Worm (Caenorhabditis elegans) whole organism, mixed stage, embryonic: Measurements from ENCODE around the gene lelo-4.
A peak's percentile ranks its signal among the peaks of the same experiment; 100 is the strongest.

Source experiments
- bed-3 ChIP-seq: fragments of 200-800 bp; sonication (Bioruptor generic); optimal IDR thresholded peaks from 3 replicates; lab custom pipeline; 2018; ENCODE audit warnings: mild to moderate bottlenecking, missing genetic modification characterization, moderate library complexity, missing compliant biosample characterization
- blmp-1 ChIP-seq: fragments of 150-350 bp; optimal IDR thresholded peaks from 2 replicates; lab custom pipeline; 2014; ENCODE audit warnings: missing biosample characterization, missing genetic modification characterization
- ceh-39 ChIP-seq: fragments of 150-350 bp; optimal IDR thresholded peaks from 2 replicates; lab custom pipeline; 2014; ENCODE audit warnings: missing biosample characterization, missing genetic modification characterization
- ceh-43 ChIP-seq: fragments of 200-800 bp; sonication (Bioruptor generic); optimal IDR thresholded peaks from 2 replicates; lab custom pipeline; 2018; ENCODE audit warnings: mild to moderate bottlenecking, missing genetic modification characterization, moderate library complexity, missing compliant biosample characterization
- ceh-83 ChIP-seq: fragments of 200-800 bp; sonication (Bioruptor generic); optimal IDR thresholded peaks from 2 replicates; lab custom pipeline; 2018; ENCODE audit warnings: mild to moderate bottlenecking, missing genetic modification characterization, missing compliant biosample characterization
- ces-1 ChIP-seq: fragments of 150-350 bp; optimal IDR thresholded peaks from 2 replicates; lab custom pipeline; 2014; ENCODE audit warnings: missing biosample characterization, missing genetic modification reagents, missing genetic modification characterization
- elt-1 ChIP-seq: sonication (generic microtip); optimal IDR thresholded peaks from 2 replicates; lab custom pipeline; 2017; ENCODE audit warnings: missing genetic modification characterization, mild to moderate bottlenecking, missing compliant biosample characterization, antibody characterized with exemption, moderate library complexity, borderline replicate concordance; ENCODE audit not compliant: insufficient read depth
- flh-1 ChIP-seq: fragments of 200-800 bp; sonication (Bioruptor generic); optimal IDR thresholded peaks from 2 replicates; lab custom pipeline; 2018; ENCODE audit warnings: mild to moderate bottlenecking, missing genetic modification characterization, moderate library complexity, missing compliant biosample characterization
- hlh-1 ChIP-seq: fragments of 150-350 bp; optimal IDR thresholded peaks from 2 replicates; lab custom pipeline; 2014; ENCODE audit warnings: missing biosample characterization, missing genetic modification reagents, missing genetic modification characterization
- lin-32 ChIP-seq: fragments of 200-800 bp; sonication (Bioruptor generic); optimal IDR thresholded peaks from 2 replicates; lab custom pipeline; 2018; ENCODE audit warnings: mild to moderate bottlenecking, missing genetic modification characterization, missing compliant biosample characterization
- lsy-2 ChIP-seq: fragments of 150-350 bp; optimal IDR thresholded peaks from 2 replicates; lab custom pipeline; 2014; ENCODE audit warnings: missing biosample characterization, missing genetic modification characterization
- mab-5 ChIP-seq: fragments of 150-350 bp; optimal IDR thresholded peaks from 2 replicates; lab custom pipeline; 2014; ENCODE audit warnings: missing biosample characterization, missing genetic modification characterization
- mep-1 ChIP-seq: fragments of 150-350 bp; optimal IDR thresholded peaks from 2 replicates; lab custom pipeline; 2017; ENCODE audit warnings: missing biosample characterization, missing genetic modification reagents, missing genetic modification characterization, inconsistent platforms
- mls-2 ChIP-seq: sonication (generic microtip); optimal IDR thresholded peaks from 2 replicates; lab custom pipeline; 2016; ENCODE audit warnings: mild to moderate bottlenecking, missing genetic modification characterization, moderate library complexity, missing compliant biosample characterization
- nhr-2 ChIP-seq: fragments of 150-350 bp; optimal IDR thresholded peaks from 2 replicates; lab custom pipeline; 2014; ENCODE audit warnings: missing biosample characterization, missing genetic modification characterization
- nhr-237 ChIP-seq: fragments of 150-350 bp; optimal IDR thresholded peaks from 2 replicates; lab custom pipeline; 2014; ENCODE audit warnings: missing biosample characterization, missing genetic modification characterization
- nhr-28 ChIP-seq: fragments of 150-350 bp; optimal IDR thresholded peaks from 2 replicates; lab custom pipeline; 2014; ENCODE audit warnings: missing biosample characterization, missing genetic modification characterization
- nhr-76 ChIP-seq: sonication (generic microtip); optimal IDR thresholded peaks from 2 replicates; lab custom pipeline; 2017; ENCODE audit warnings: missing biosample characterization, missing genetic modification characterization
- pha-4 ChIP-seq: fragments of 150-350 bp; optimal IDR thresholded peaks from 2 replicates; lab custom pipeline; 2018; ENCODE audit warnings: missing biosample characterization, missing genetic modification reagents, missing genetic modification characterization
- sem-2 ChIP-seq: fragments of 200-800 bp; sonication (Bioruptor generic); optimal IDR thresholded peaks from 2 replicates; lab custom pipeline; 2018; ENCODE audit warnings: mild to moderate bottlenecking, missing genetic modification characterization, missing compliant biosample characterization
- snpc-4 ChIP-seq: fragments of 150-350 bp; optimal IDR thresholded peaks from 2 replicates; lab custom pipeline; 2014; ENCODE audit warnings: missing biosample characterization, missing genetic modification characterization
- sptf-1 ChIP-seq: sonication (generic microtip); optimal IDR thresholded peaks from 2 replicates; lab custom pipeline; 2017; ENCODE audit warnings: mild to moderate bottlenecking, missing genetic modification characterization, moderate library complexity, missing compliant biosample characterization
- tbx-8 ChIP-seq: fragments of 200-800 bp; sonication (Bioruptor generic); optimal IDR thresholded peaks from 2 replicates; lab custom pipeline; 2018; ENCODE audit warnings: mild to moderate bottlenecking, missing genetic modification characterization, moderate library complexity, missing compliant biosample characterization
- unc-39 ChIP-seq: fragments of 150-350 bp; optimal IDR thresholded peaks from 2 replicates; lab custom pipeline; 2014; ENCODE audit warnings: missing biosample characterization, missing genetic modification characterization
- unc-62 ChIP-seq: fragments of 150-350 bp; optimal IDR thresholded peaks from 2 replicates; lab custom pipeline; 2014; ENCODE audit warnings: missing biosample characterization, missing genetic modification reagents, missing genetic modification characterization
- zip-8 ChIP-seq: fragments of 150-350 bp; optimal IDR thresholded peaks from 2 replicates; lab custom pipeline; 2014; ENCODE audit warnings: missing biosample characterization, missing genetic modification characterization
- ztf-11 ChIP-seq: fragments of 150-350 bp; optimal IDR thresholded peaks from 2 replicates; lab custom pipeline; 2014; ENCODE audit warnings: missing biosample characterization, missing genetic modification characterization

Gene lelo-4

ce11 chrII:5698254-5698653 is 16.5 kb upstream of the lelo-4 start:
- TF ChIP-seq sem-2 (no peak), mls-2 (tag; lab: Kevin White, UChicago) (no peak), pha-4 (no peak), flh-1 (GFP tag; lab: Kevin White, UChicago) (no peak), unc-39 (tag; lab: Kevin White, UChicago) (no peak), blmp-1 (tag; lab: Kevin White, UChicago) (no peak), bed-3 (GFP tag; lab: Kevin White, UChicago) (no peak), lsy-2 (no peak)

- TF ChIP-seq unc-62 (GFP tag; lab: Kevin White, UChicago) (no peak), nhr-237 (tag; lab: Kevin White, UChicago) (no peak), sptf-1 (no peak), zip-8 (tag; lab: Kevin White, UChicago) (no peak), nhr-76 (tag; lab: Kevin White, UChicago) (no peak), pha-4 (no peak), tbx-8 (GFP tag; lab: Kevin White, UChicago) (no peak), mab-5 (tag; lab: Kevin White, UChicago) (no peak), sem-2 (no peak), ceh-83 (no peak), lin-32 (GFP tag; lab: Kevin White, UChicago) (no peak)
Measured at ce11 chrII:5698869-5699268, 15.9 kb upstream of the lelo-4 start, which contains the start of the genes C25H3.10 and C25H3.1. Gene C25H3.10 (minus strand): TSS chrII:5698969. Gene C25H3.1 (plus strand): TSS chrII:5699071.

- peak; percentile 31 for TF ChIP-seq mep-1 (tag; lab: Kevin White, UChicago)
- TF ChIP-seq ces-1 (GFP tag; lab: Kevin White, UChicago) = peak; percentile 1
- TF ChIP-seq ceh-43 (GFP tag; lab: Kevin White, UChicago) = no peak
Measured at ce11 chrII:5701485-5701884, 13.2 kb upstream of the lelo-4 start.

- no peak for TF ChIP-seq pha-4
- TF ChIP-seq ces-1 (GFP tag; lab: Kevin White, UChicago) = peak; percentile 77
- TF ChIP-seq blmp-1 (tag; lab: Kevin White, UChicago) = no peak
- no peak for TF ChIP-seq unc-39 (tag; lab: Kevin White, UChicago)
- TF ChIP-seq mls-2 (tag; lab: Kevin White, UChicago) = no peak
- TF ChIP-seq ztf-11 = no peak
Measured at ce11 chrII:5702611-5703192, 12.0 kb upstream of the lelo-4 start.

- TF ChIP-seq flh-1 (GFP tag; lab: Kevin White, UChicago) (no peak), elt-1 (tag; lab: Kevin White, UChicago) (peak; percentile 56), ceh-39 (no peak), ces-1 (GFP tag; lab: Kevin White, UChicago) (peak; percentile 2)
Measured at ce11 chrII:5704479-5704878, 10.2 kb upstream of the lelo-4 start.

- no peak for TF ChIP-seq hlh-1
Measured at ce11 chrII:5707532-5707931, 7.2 kb upstream of the lelo-4 start, which contains the start of gene osta-2. Gene osta-2 (plus strand): TSS chrII:5707691.

ce11 chrII:5708154-5708553 is 6.6 kb upstream of the lelo-4 start:
- TF ChIP-seq flh-1 (GFP tag; lab: Kevin White, UChicago) (no peak), ces-1 (GFP tag; lab: Kevin White, UChicago) (peak; percentile 89), nhr-2 (no peak)

ce11 chrII:5710835-5711234 is 3.9 kb upstream of the lelo-4 start:
- TF ChIP-seq nhr-76 (tag; lab: Kevin White, UChicago) (no peak), nhr-28 (tag; lab: Kevin White, UChicago) (no peak), unc-62 (GFP tag; lab: Kevin White, UChicago) (no peak), lsy-2 (no peak), bed-3 (GFP tag; lab: Kevin White, UChicago) (no peak), flh-1 (GFP tag; lab: Kevin White, UChicago) (no peak), pha-4 (no peak), snpc-4 (tag; lab: Kevin White, UChicago) (no peak), sem-2 (no peak), lin-32 (GFP tag; lab: Kevin White, UChicago) (no peak)
